Worm (Caenorhabditis elegans) whole organism, L1 larva: ENCODE results near the gene ZK177.12.

ENCODE experiments used
- C04F5.9 ChIP-seq: sonication (generic microtip); optimal IDR thresholded peaks from 2 replicates; lab custom pipeline; 2016; ENCODE audit warnings: missing genetic modification characterization, missing compliant biosample characterization
- C34B4.2 ChIP-seq: sonication (generic microtip); optimal IDR thresholded peaks from 2 replicates; lab custom pipeline; 2017; ENCODE audit warnings: mild to moderate bottlenecking, missing genetic modification characterization, missing compliant biosample characterization
- F16B12.6 ChIP-seq: fragments of 150-350 bp; optimal IDR thresholded peaks from 2 replicates; lab custom pipeline; 2014; ENCODE audit warnings: missing biosample characterization, missing genetic modification characterization
- blmp-1 ChIP-seq: fragments of 150-350 bp; optimal IDR thresholded peaks from 2 replicates; lab custom pipeline; 2014; ENCODE audit warnings: missing biosample characterization, missing genetic modification characterization
- ceh-82 ChIP-seq, 3 experiments: fragments of 150-350 bp in 1 of 3; sonication (generic microtip) in 2 of 3; optimal IDR thresholded peaks; 2 replicates each; lab custom pipeline; 2014 to 2017; ENCODE audit warnings: missing biosample characterization in 3 of 3, missing genetic modification characterization in 3 of 3
- ceh-88 ChIP-seq: fragments of 200-800 bp; sonication (Bioruptor generic); IDR thresholded peaks from 2 replicates; pipeline ENCODE4 v1.3.6; 2022; ENCODE audit warnings: missing genetic modification characterization, missing compliant biosample characterization
- dpl-1 ChIP-seq, 3 experiments: fragments of 150-350 bp in 2 of 3; sonication (generic microtip) in 1 of 3; optimal IDR thresholded peaks; 2 replicates each; lab custom pipeline; 2014 to 2017; ENCODE audit warnings: missing biosample characterization in 3 of 3, missing genetic modification characterization in 3 of 3, missing genetic modification reagents in 3 of 3
- efl-1 ChIP-seq, 4 experiments: fragments of 150-350 bp; optimal IDR thresholded peaks in 3 of 4; peaks in 1 of 4; 1 replicate in 1 of 4; 2 replicates in 3 of 4; lab custom pipeline; 2014; ENCODE audit warnings: missing biosample characterization in 2 of 4, missing genetic modification characterization in 2 of 4, missing genetic modification reagents in 2 of 4
- efl-3 ChIP-seq: fragments of 200-800 bp; sonication (Bioruptor generic); optimal IDR thresholded peaks from 2 replicates; lab custom pipeline; 2018; ENCODE audit warnings: mild to moderate bottlenecking, missing genetic modification characterization, missing compliant biosample characterization
- elt-2 ChIP-seq: sonication (generic microtip); optimal IDR thresholded peaks from 2 replicates; lab custom pipeline; 2016; ENCODE audit warnings: missing genetic modification characterization, mild to moderate bottlenecking, inconsistent platforms, missing compliant biosample characterization, missing genetic modification reagents
- lin-13 ChIP-seq: fragments of 150-350 bp; optimal IDR thresholded peaks from 2 replicates; lab custom pipeline; 2014; ENCODE audit warnings: missing biosample characterization, missing genetic modification reagents, missing genetic modification characterization
- lin-14 ChIP-seq: fragments of 200-800 bp; sonication (Bioruptor generic); optimal IDR thresholded peaks from 2 replicates; lab custom pipeline; 2018; ENCODE audit warnings: mild to moderate bottlenecking, missing genetic modification characterization, moderate library complexity, missing compliant biosample characterization
- lin-15B ChIP-seq: fragments of 150-350 bp; sonication (generic microtip); optimal IDR thresholded peaks from 3 replicates; lab custom pipeline; 2014; ENCODE audit warnings: missing biosample characterization, missing genetic modification characterization
- lin-35 ChIP-seq, 2 experiments: fragments of 150-350 bp; optimal IDR thresholded peaks; 2 replicates each; lab custom pipeline; 2014; ENCODE audit warnings: missing biosample characterization in 2 of 2, missing genetic modification characterization in 2 of 2, missing genetic modification reagents in 2 of 2
- lsy-2 ChIP-seq, 2 experiments: fragments of 150-350 bp; optimal IDR thresholded peaks; 2 replicates each; lab custom pipeline; 2014; ENCODE audit warnings: missing biosample characterization in 2 of 2, missing genetic modification characterization in 2 of 2
- mdl-1 ChIP-seq, 2 experiments: fragments of 150-350 bp; optimal IDR thresholded peaks; 2 replicates each; lab custom pipeline; 2014 to 2017; ENCODE audit warnings: missing biosample characterization in 2 of 2, missing genetic modification characterization in 2 of 2, inconsistent platforms in 1 of 2
- mep-1 ChIP-seq: fragments of 150-350 bp; optimal IDR thresholded peaks from 2 replicates; lab custom pipeline; 2014; ENCODE audit warnings: missing biosample characterization, missing genetic modification characterization
- nhr-11 ChIP-seq: fragments of 150-350 bp; optimal IDR thresholded peaks from 2 replicates; lab custom pipeline; 2014; ENCODE audit warnings: missing biosample characterization, missing genetic modification characterization
- nhr-19 ChIP-seq: fragments of 200-800 bp; sonication (Bioruptor generic); conservative IDR thresholded peaks from 2 replicates; pipeline ENCODE4 v1.3.6; 2022; ENCODE audit warnings: missing genetic modification characterization, missing compliant biosample characterization
- nhr-71 ChIP-seq: sonication (generic microtip); optimal IDR thresholded peaks from 2 replicates; lab custom pipeline; 2016; ENCODE audit warnings: mild to moderate bottlenecking, missing genetic modification characterization, moderate library complexity, missing compliant biosample characterization
- nhr-76 ChIP-seq: sonication (generic microtip); optimal IDR thresholded peaks from 2 replicates; lab custom pipeline; 2017; ENCODE audit warnings: missing biosample characterization, missing genetic modification characterization
- nhr-77 ChIP-seq: fragments of 150-350 bp; optimal IDR thresholded peaks from 2 replicates; lab custom pipeline; 2014; ENCODE audit warnings: missing biosample characterization, missing genetic modification characterization
- nhr-85 ChIP-seq: sonication (generic microtip); peaks from one replicate; lab custom pipeline; 2016; ENCODE audit warnings: missing genetic modification characterization, inconsistent platforms, missing compliant biosample characterization
- pag-3 ChIP-seq: sonication (generic microtip); optimal IDR thresholded peaks from 2 replicates; lab custom pipeline; 2017; ENCODE audit warnings: missing genetic modification characterization, mild to moderate bottlenecking, missing compliant biosample characterization, antibody characterized with exemption, borderline replicate concordance; ENCODE audit not compliant: insufficient read depth
- rnt-1 ChIP-seq: sonication (generic microtip); optimal IDR thresholded peaks from 2 replicates; lab custom pipeline; 2016; ENCODE audit warnings: mild to moderate bottlenecking, missing genetic modification characterization, moderate library complexity, missing compliant biosample characterization
- skn-1 ChIP-seq: fragments of 150-350 bp; optimal IDR thresholded peaks from 2 replicates; lab custom pipeline; 2014; ENCODE audit warnings: missing biosample characterization, missing genetic modification characterization
- snu-23 ChIP-seq: sonication (generic microtip); optimal IDR thresholded peaks from 2 replicates; lab custom pipeline; 2016; ENCODE audit warnings: missing genetic modification characterization, missing compliant biosample characterization
- zag-1 ChIP-seq: fragments of 150-350 bp; optimal IDR thresholded peaks from 2 replicates; lab custom pipeline; 2014; ENCODE audit warnings: missing biosample characterization, missing genetic modification characterization
- zip-4 ChIP-seq: fragments of 200-800 bp; sonication (Bioruptor generic); optimal IDR thresholded peaks from 2 replicates; lab custom pipeline; 2018; ENCODE audit warnings: mild to moderate bottlenecking, missing genetic modification characterization, moderate library complexity, missing compliant biosample characterization

ZK177.12 gene

DNA sequence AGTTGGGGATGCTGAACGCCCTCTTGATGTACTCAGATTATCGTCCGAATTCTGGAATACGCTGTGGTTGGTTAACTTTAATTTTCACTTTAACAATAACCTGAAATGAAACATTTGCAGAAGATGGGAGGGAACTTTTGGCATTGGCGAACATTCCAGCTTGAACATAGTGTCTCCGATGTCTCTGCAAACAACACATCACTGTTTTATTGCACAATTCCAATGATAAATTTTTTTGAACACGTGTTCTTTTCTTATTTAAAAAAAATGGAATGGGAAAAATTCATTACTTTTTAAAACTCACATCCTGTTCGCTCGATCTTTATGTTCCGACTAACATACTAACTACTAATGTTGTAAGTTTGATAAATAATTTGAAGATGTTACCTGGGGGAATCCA is 21.0 kb upstream of the ZK177.12 start, which contains the start of gene fzy-1:
Gene fzy-1, plus strand, starts transcription at position 301 of the 400 bp plus-strand sequence.
- TF ChIP-seq C04F5.9 (no peak), nhr-77 (tag; lab: Kevin White, UChicago) (no peak)

DNA sequence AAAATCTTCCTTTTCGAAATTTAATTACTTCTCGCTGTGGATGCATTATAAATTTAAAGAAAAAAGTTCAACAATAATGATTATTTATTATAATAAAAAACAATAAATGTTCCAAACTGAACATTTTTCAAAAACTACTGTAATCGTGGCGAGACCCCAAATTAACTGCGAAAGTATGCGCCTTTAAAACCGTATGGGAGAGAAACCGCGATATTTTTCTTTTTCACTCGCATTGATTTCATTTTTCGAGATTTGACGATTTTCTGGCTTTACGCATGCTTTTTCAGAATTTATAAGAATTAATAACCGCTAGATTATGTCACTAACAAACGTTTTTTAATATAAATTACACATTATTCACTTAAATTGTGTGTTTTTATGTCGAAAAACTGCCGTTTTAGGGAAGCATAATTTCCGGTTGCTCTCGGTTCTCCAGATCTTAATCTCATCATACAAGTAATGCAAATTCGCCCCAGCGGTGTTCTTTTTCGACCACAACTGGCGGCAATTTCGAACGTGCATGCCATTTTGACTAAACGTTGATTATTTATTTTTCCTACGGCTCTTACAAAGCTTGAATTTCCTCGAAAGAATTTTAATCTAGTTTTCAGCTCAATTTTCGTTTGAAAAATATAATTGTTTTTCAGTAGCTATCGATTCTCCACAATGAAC is 20.4 kb upstream of the ZK177.12 start, which contains the start of gene F12A10.8:
Gene F12A10.8, minus strand, starts transcription at position 79 of the 672 bp plus-strand sequence.
- TF ChIP-seq skn-1 (tag; lab: Kevin White, UChicago): peak; percentile 17
- no peak for TF ChIP-seq nhr-19
- peak; percentile 21 for TF ChIP-seq rnt-1 (tag; lab: Kevin White, UChicago)
- peak; percentile 46 for TF ChIP-seq mep-1
- TF ChIP-seq dpl-1 (GFP tag; optimal IDR thresholded peaks at IDR 0.05; lab: Kevin White, UChicago): peak; percentile 67 to 87 (median 79)
- TF ChIP-seq F16B12.6 (tag; lab: Kevin White, UChicago): peak; percentile 30
- TF ChIP-seq lin-15B: peak; percentile 67
- TF ChIP-seq zag-1 (tag; lab: Kevin White, UChicago): no peak
- peak in 1 of 2 experiments; percentile 68 for TF ChIP-seq lsy-2 (tag; optimal IDR thresholded peaks at IDR 0.05; lab: Kevin White, UChicago)
- peak; percentile 57 to 83 for TF ChIP-seq efl-1 (optimal IDR thresholded peaks at IDR 0.05; lab: Kevin White, UChicago)
- TF ChIP-seq efl-1 (GFP tag; optimal IDR thresholded peaks at IDR 0.05 in 1 of 2; lab: Kevin White, UChicago): peak; percentile 85 to 98
- TF ChIP-seq nhr-76 (tag; lab: Kevin White, UChicago): no peak
- TF ChIP-seq lin-14 (GFP tag; lab: Kevin White, UChicago): peak; percentile 29
- peak; percentile 75 to 92 for TF ChIP-seq lin-35 (GFP tag; optimal IDR thresholded peaks at IDR 0.05; lab: Kevin White, UChicago)
- no peak for TF ChIP-seq lin-13 (GFP tag; lab: Kevin White, UChicago)
- no peak for TF ChIP-seq pag-3 (tag; lab: Kevin White, UChicago)
- TF ChIP-seq nhr-11: no peak
- peak; percentile 24 for TF ChIP-seq snu-23
- peak; percentile 55 for TF ChIP-seq blmp-1 (tag; lab: Kevin White, UChicago)
- no peak for TF ChIP-seq efl-3 (GFP tag; lab: Kevin White, UChicago)
- TF ChIP-seq mdl-1 (tag; optimal IDR thresholded peaks at IDR 0.05; lab: Kevin White, UChicago): no peak
- TF ChIP-seq ceh-82 (tag; optimal IDR thresholded peaks at IDR 0.05; lab: Kevin White, UChicago): peak in 1 of 3 experiments; percentile 32
- peak; percentile 33 for TF ChIP-seq nhr-85
- no peak for TF ChIP-seq ceh-88 (GFP tag; lab: Robert Waterston, UW)

DNA sequence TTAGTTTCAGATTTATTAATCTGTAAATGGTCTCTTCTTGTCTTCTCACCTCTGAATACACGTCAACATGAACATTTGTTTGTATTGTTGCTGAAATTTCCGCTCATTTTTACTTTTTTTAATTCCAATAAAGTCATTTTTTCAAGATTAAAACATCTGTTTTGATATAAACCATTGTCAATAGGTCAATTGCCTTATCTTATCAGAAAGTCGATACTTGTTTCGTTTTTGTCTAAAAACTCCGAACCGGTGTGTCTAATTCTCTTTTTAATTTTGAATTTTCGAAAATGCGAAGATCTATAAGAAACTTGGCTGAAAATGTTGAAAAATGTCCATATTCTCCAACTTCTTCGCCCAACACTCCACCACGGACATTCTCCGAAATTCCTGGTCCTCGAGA is 17.8 kb upstream of the ZK177.12 start, which contains the start of gene cyp-44A1:
Gene cyp-44A1, plus strand, starts transcription at position 285 of the 400 bp plus-strand sequence.
- TF ChIP-seq elt-2 (tag; lab: Kevin White, UChicago) (peak; percentile 40), nhr-71 (tag; lab: Kevin White, UChicago) (no peak), ceh-82 (tag; optimal IDR thresholded peaks at IDR 0.05; lab: Kevin White, UChicago) (no peak)

DNA sequence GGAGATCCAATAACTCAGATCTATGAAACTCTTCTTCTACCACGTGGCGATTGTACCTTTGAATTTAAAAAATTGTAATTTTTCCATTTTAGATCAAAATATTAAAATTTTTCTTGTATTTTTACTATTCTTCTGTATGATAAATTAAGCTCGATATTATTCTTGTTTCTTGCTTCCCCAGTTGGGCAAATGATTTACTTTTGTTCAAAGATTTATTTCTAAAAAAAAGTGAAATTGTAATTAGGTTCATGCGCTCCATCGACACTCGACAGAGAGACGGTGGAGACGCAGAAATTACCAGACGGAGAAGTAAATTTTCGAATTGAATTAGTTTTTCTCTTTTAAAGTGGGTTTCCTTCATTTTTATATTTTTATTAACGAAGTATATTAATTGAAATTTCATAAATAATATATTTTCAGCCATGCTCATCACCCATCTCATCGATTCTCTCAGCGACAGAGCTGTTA is 15.7 kb upstream of the ZK177.12 start, which contains the start of gene npp-24:
Gene npp-24, plus strand, starts transcription at position 51 of the 468 bp plus-strand sequence.
- TF ChIP-seq lin-35 (GFP tag; optimal IDR thresholded peaks at IDR 0.05; lab: Kevin White, UChicago) (peak in 1 of 2 experiments; percentile 24), C34B4.2 (tag; lab: Kevin White, UChicago) (no peak), dpl-1 (GFP tag; optimal IDR thresholded peaks at IDR 0.05; lab: Kevin White, UChicago) (peak in 1 of 3 experiments; percentile 45), lsy-2 (tag; optimal IDR thresholded peaks at IDR 0.05; lab: Kevin White, UChicago) (peak in 1 of 2 experiments; percentile 33), zip-4 (no peak), efl-1 (optimal IDR thresholded peaks at IDR 0.05; lab: Kevin White, UChicago) (peak; percentile 20 to 23), efl-1 (GFP tag; optimal IDR thresholded peaks at IDR 0.05 in 1 of 2; lab: Kevin White, UChicago) (peak in 1 of 2 experiments; percentile 17), blmp-1 (tag; lab: Kevin White, UChicago) (peak; percentile 95), lin-15B (peak; percentile 28)
